Worm (Caenorhabditis elegans): Measurements from ENCODE around the gene idi-1.

DNA sequence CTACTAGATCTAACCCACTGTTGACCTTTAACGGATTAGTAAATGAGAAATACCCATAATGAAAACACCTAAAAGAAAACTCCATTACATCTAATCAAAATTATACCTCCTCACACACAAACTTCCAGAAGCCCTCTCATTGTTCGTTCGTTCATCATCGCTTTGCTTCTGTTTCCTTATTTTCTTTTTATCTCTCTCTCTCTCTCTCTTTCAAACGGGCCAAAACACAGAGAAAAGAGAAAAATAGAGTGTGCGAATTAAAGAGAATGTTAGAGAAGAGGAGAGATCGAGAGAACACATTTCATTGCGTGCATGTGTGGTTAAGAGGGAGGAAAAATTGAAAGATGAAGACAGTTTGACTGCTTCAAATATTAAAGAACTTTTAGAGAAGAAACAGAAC lies 32.8 kb downstream of the idi-1 start:
- TF ChIP-seq jun-1 (tag; optimal IDR thresholded peaks at IDR 0.05) (peak; percentile 16), egl-27 (tag; optimal IDR thresholded peaks at IDR 0.05) (no peak), ama-1 (optimal IDR thresholded peaks at IDR 0.05) (no peak), nhr-11 (tag; optimal IDR thresholded peaks at IDR 0.05) (no peak), snpc-4 (tag; optimal IDR thresholded peaks at IDR 0.05) (no peak), sptf-1 (tag; optimal IDR thresholded peaks at IDR 0.05) (no peak)

Measured in whole organism, L1 larva.